Worm (Caenorhabditis elegans): ENCODE measurements around the gene F41B4.3.
A peak's percentile ranks its signal among the peaks of the same experiment; 100 is the strongest.

F41B4.3 gene

DNA sequence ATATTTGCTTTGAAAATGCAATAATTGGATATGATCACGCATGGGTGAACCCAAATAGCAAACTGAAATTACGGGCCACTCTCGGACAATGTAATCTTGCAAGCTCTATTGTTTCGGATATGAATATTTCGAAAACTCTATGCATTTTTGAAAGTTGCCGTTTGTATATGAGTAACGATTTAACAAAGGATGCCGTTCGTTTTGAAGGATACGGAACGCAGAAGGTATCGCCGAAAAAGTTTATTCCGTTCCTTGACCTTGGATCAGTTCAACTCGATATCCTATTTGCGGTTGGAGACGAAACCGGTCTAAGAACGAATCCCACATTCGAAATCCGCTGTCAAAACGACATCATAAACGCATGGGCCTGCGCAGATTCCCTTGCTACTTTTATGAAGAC is 22.9 kb downstream of the F41B4.3 start:
- TF ChIP-seq aly-1 (tag; optimal IDR thresholded peaks at IDR 0.05) (no peak), ceh-13 (GFP tag; optimal IDR thresholded peaks at IDR 0.05) (no peak), hnd-1 (tag; optimal IDR thresholded peaks at IDR 0.05) (no peak), pes-1 (GFP tag; IDR thresholded peaks at IDR 0.05) (no peak), tbx-11 (GFP tag; IDR thresholded peaks at IDR 0.05) (no peak), tra-4 (tag; optimal IDR thresholded peaks at IDR 0.05) (no peak)

DNA sequence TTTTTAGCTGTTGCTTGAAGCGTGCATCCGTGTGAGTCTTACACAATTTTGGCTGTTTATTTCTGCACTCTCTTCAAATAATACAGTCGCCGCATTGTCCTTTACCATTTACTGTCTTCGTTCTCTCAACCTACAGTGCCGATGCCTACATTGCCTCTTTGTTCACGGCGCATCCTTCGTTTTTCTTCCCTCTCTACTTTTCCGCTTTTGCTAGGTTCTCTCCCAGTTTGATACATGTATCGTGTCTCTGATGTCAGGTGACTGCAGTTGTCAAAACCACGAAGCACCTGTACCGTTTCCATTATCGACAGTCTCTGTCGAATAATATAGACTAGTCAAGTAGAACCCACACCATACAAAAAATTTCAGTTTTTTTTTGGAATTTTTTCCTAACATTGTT is 27.3 kb downstream of the F41B4.3 start:
- no peak for TF ChIP-seq B0310.2 (tag; optimal IDR thresholded peaks at IDR 0.05)
- no peak for TF ChIP-seq hmbx-1 (tag; optimal IDR thresholded peaks at IDR 0.05)
- TF ChIP-seq aly-1 (tag; optimal IDR thresholded peaks at IDR 0.05), result no peak
- no peak for TF ChIP-seq tbx-37 (GFP tag; conservative IDR thresholded peaks at IDR 0.05)
- no peak for TF ChIP-seq tbx-11 (GFP tag; IDR thresholded peaks at IDR 0.05)
- no peak for TF ChIP-seq pes-1 (GFP tag; IDR thresholded peaks at IDR 0.05)
- TF ChIP-seq scrt-1 (GFP tag; IDR thresholded peaks at IDR 0.05), result no peak
- no peak for TF ChIP-seq hmg-4 (GFP tag; optimal IDR thresholded peaks at IDR 0.05)
- no peak for TF ChIP-seq ceh-36 (tag; optimal IDR thresholded peaks at IDR 0.05)
- TF ChIP-seq hnd-1 (tag; optimal IDR thresholded peaks at IDR 0.05), result no peak
- TF ChIP-seq sea-1 (GFP tag; conservative IDR thresholded peaks at IDR 0.05), result no peak
- no peak for TF ChIP-seq flt-1 (GFP tag; IDR thresholded peaks at IDR 0.05)
- no peak for TF ChIP-seq tra-4 (tag; optimal IDR thresholded peaks at IDR 0.05)

DNA sequence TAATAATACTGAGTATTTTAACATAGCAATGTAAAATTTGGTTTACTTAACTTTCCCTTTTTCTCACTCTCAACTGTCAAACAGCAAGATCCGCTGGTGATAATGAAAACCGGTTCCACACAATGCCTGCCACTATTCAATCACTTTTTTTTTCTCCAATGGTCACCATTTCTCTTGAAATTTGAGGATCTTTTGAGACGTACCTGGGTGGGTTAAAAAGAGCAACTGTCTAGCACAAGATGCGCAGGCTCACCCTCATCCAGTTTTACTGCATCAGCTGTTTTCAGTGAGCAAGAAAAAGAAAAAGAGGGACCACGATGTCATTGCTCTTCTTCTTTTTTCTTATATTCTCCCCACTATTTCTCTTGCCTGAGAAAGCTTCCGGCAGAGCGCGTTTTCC is 27.7 kb downstream of the F41B4.3 start:
- TF ChIP-seq pes-1 (GFP tag; IDR thresholded peaks at IDR 0.05) (no peak), ceh-36 (tag; optimal IDR thresholded peaks at IDR 0.05) (no peak), tbx-11 (GFP tag; IDR thresholded peaks at IDR 0.05) (no peak), tra-4 (tag; optimal IDR thresholded peaks at IDR 0.05) (no peak), aly-1 (tag; optimal IDR thresholded peaks at IDR 0.05) (no peak), ama-1 (optimal IDR thresholded peaks at IDR 0.05) (no peak), ceh-13 (GFP tag; optimal IDR thresholded peaks at IDR 0.05) (no peak), hmbx-1 (tag; optimal IDR thresholded peaks at IDR 0.05) (no peak)

DNA sequence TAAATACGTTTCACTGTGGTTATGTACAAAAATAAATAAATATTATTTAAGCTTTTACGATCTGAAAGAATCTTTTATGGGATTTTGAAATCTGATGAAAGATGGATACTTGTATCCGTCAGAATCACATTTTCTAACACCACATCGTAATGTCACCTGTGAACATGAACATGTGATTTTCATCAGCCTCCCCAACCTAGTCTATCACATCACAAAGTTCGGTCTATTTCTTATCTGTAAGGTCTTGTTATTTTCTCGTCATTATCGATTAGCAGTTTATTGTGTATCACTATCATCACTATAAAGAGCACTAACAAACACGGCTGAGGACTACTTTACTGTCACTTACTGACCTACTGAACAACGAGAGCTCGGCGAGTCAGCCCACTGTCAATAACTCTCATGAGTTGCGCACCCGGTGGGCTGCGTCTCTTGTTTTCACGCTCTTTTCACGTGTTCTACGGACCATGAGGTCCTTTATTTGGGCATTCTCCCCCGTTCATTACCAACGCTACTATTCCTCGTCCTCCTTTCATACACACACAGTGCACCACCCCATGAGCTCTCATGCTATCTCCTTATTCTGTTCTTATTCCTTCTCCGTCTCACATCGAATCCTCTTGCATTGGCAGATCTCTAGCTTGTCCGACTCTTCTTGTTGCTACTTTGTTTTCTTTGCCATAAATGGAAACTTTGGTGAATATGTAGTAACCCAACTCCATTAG is 28.6 kb downstream of the F41B4.3 start:
- TF ChIP-seq hmg-4 (GFP tag; optimal IDR thresholded peaks at IDR 0.05) (peak; percentile 56), F13C5.2 (tag; optimal IDR thresholded peaks at IDR 0.05) (peak; percentile 25), ets-7 (tag; optimal IDR thresholded peaks at IDR 0.05) (no peak)

DNA sequence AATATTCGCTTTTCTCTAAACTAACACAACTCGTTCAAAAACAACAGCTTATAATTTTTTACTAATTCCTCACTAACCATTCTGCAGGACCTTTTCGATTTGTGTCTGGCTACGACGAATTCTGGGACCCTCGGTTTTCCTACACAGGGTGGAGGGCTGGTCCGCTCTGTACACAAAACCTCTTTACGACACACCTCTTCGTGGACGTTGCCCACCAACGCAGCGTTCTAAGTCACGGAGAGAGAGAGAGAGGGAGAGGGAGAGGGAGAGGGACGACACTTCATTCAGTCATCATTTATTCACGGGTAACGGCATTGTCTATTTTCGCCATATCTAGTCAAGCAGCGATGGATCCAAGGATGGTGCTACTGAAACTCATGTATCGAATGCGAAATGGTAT is 29.5 kb downstream of the F41B4.3 start, which contains the start of gene atg-2:
Gene atg-2 (plus strand): TSS at position 301 of the 400 bp plus-strand sequence.
- TF ChIP-seq hmg-4 (GFP tag; optimal IDR thresholded peaks at IDR 0.05), result peak; percentile 62
- TF ChIP-seq flt-1 (GFP tag; IDR thresholded peaks at IDR 0.05), result no peak

DNA sequence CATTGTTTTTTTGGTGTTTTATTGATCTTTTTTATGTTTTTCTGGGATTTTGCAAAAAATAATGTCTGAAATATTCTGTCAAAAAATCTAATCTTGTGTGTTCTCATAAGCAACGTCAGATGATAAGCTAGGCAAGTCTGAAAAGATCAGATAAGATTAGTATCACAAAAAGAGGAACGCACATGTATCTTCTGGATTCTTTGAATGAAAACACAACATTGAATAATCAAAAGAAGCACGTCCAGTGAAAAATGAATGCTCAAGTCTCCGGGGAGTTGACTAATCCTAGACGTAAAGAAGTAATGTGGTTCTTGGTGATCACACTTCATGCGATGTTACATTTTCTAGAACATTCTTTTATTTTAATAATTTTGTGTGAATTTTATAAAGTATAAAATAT is 30.5 kb downstream of the F41B4.3 start:
- TF ChIP-seq tbx-37 (GFP tag; conservative IDR thresholded peaks at IDR 0.05) (no peak), aly-1 (tag; optimal IDR thresholded peaks at IDR 0.05) (no peak), scrt-1 (GFP tag; IDR thresholded peaks at IDR 0.05) (no peak), sea-1 (GFP tag; conservative IDR thresholded peaks at IDR 0.05) (no peak), tbx-11 (GFP tag; IDR thresholded peaks at IDR 0.05) (no peak), hmg-4 (GFP tag; optimal IDR thresholded peaks at IDR 0.05) (no peak), ama-1 (optimal IDR thresholded peaks at IDR 0.05) (no peak), pes-1 (GFP tag; IDR thresholded peaks at IDR 0.05) (no peak), hmbx-1 (tag; optimal IDR thresholded peaks at IDR 0.05) (no peak), hnd-1 (tag; optimal IDR thresholded peaks at IDR 0.05) (no peak)

DNA sequence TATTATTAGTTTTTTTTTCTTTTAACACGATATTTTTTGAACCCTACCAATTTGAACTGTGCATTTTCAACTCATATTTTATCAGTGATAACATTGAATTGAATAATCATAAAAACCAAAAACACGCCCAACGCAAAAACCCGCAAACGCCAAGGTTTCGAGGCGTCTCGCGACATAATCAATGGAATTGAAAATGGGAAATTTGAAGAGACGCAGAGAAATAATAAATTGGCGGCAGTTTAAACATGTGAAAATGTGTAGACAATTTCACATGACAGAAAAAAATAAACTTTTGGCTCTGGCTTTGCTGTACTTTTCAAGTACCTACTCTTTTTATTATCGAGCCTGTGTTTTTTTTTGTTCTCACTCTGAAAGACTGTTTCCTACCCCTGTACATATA is 31.1 kb downstream of the F41B4.3 start:
- no peak for TF ChIP-seq tbx-11 (GFP tag; IDR thresholded peaks at IDR 0.05)

DNA sequence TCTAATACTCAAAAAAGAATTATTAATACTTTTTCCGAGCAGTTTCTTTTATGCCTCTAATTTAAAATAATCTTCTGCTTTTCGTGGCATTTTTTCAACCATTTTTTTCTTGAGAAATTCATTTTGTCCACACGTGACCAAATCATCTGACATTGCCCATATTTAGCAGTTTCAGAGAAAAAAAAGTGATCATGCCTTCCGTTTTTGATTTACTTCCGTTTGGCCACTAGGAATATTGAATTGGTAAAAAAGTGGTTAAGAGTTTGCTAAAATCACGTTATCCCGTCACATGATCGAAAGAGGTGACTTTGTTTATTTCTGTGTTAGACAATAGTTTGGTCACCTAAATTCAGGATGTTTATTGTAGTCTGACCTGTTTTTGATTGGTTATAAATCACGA is 31.5 kb downstream of the F41B4.3 start:
- no peak for TF ChIP-seq ceh-36 (tag; optimal IDR thresholded peaks at IDR 0.05)
- TF ChIP-seq sea-1 (GFP tag; conservative IDR thresholded peaks at IDR 0.05), result no peak
- no peak for TF ChIP-seq B0310.2 (tag; optimal IDR thresholded peaks at IDR 0.05)
- TF ChIP-seq hmg-4 (GFP tag; optimal IDR thresholded peaks at IDR 0.05), result no peak
- no peak for TF ChIP-seq hmbx-1 (tag; optimal IDR thresholded peaks at IDR 0.05)
- TF ChIP-seq ets-7 (tag; optimal IDR thresholded peaks at IDR 0.05), result no peak

DNA sequence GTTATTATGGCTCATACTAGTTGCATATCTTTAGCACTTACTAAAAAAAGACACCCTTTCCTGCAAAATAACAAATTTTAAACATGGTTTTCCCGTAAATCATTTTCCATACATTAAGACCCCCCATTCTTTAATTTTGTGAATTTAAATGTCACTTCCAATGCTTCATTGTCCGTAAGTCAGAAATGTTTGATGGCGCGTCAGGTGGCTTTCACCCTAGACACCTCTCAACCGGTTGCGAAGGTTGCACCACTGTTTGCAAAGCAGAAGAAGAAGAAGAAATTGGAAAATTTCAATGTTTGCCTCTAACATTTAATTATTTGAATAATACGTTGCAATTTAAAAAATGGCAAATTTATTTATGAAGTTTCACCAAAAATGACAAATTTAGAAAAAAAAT is 34.4 kb downstream of the F41B4.3 start:
- TF ChIP-seq ama-1 (optimal IDR thresholded peaks at IDR 0.05), result no peak
- TF ChIP-seq B0310.2 (tag; optimal IDR thresholded peaks at IDR 0.05), result no peak
- TF ChIP-seq aly-1 (tag; optimal IDR thresholded peaks at IDR 0.05), result no peak
- TF ChIP-seq hmbx-1 (tag; optimal IDR thresholded peaks at IDR 0.05), result no peak
- TF ChIP-seq flt-1 (GFP tag; IDR thresholded peaks at IDR 0.05), result no peak
- TF ChIP-seq tbx-11 (GFP tag; IDR thresholded peaks at IDR 0.05), result no peak
- no peak for TF ChIP-seq sea-1 (GFP tag; conservative IDR thresholded peaks at IDR 0.05)
- no peak for TF ChIP-seq ets-7 (tag; optimal IDR thresholded peaks at IDR 0.05)
- TF ChIP-seq scrt-1 (GFP tag; IDR thresholded peaks at IDR 0.05), result no peak
- TF ChIP-seq hmg-4 (GFP tag; optimal IDR thresholded peaks at IDR 0.05), result no peak
- TF ChIP-seq hnd-1 (tag; optimal IDR thresholded peaks at IDR 0.05), result no peak
